Worm (Caenorhabditis elegans): ENCODE data around the gene R11D1.2.

Gene R11D1.2

DNA sequence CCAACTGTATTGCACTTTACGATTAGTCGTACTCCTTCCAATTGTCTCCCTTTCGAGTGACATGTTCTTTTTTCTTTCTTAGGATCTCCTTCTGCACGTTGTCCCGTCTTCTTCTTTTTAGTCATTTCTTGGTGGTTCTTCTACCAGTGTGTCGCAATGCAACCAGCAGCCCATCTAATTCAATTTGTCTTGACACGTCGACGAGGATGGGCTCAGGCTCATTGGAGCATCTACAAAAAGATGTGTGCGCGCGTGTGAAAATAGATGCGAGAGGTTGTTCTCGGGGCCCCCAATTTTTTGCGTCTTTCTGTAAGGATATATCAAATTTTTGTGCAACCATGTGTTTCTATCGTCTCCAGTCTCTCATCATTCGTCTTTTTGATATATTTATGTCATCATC lies 6.8 kb upstream of the R11D1.2 start:
- TF ChIP-seq nhr-28 (tag; optimal IDR thresholded peaks at IDR 0.05) (no peak), unc-39 (tag; optimal IDR thresholded peaks at IDR 0.05) (no peak), nhr-25 (tag; optimal IDR thresholded peaks at IDR 0.05) (no peak), elt-1 (tag; optimal IDR thresholded peaks at IDR 0.05) (no peak), elt-3 (tag; optimal IDR thresholded peaks at IDR 0.05) (no peak), aly-2 (tag; optimal IDR thresholded peaks at IDR 0.05) (no peak), nhr-77 (tag; optimal IDR thresholded peaks at IDR 0.05) (no peak)

DNA sequence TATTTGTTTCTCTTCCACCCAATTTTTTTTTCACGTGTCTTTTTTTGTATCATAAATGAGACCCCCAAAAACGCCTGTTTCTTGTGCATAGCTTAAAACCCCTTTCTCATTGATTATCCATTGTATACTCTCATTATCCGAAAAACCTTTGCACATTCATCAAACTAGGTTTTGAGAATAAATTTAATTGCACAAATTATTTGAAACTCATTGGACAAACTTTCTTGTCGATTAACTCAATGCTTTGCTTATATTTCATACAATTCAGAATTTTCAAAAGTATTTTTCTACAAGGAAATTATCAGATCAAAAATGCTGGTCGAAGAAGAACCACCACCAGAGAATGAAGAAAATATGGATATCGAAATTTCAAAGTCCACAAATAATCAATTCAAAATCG lies 4.3 kb upstream of the R11D1.2 start, which contains the start of gene R11D1.1:
Gene R11D1.1 (plus strand): TSS at position 301 of the 400 bp plus-strand sequence.
- TF ChIP-seq nhr-76 (tag; optimal IDR thresholded peaks at IDR 0.05) = no peak
- TF ChIP-seq nhr-77 (tag; optimal IDR thresholded peaks at IDR 0.05) = no peak

DNA sequence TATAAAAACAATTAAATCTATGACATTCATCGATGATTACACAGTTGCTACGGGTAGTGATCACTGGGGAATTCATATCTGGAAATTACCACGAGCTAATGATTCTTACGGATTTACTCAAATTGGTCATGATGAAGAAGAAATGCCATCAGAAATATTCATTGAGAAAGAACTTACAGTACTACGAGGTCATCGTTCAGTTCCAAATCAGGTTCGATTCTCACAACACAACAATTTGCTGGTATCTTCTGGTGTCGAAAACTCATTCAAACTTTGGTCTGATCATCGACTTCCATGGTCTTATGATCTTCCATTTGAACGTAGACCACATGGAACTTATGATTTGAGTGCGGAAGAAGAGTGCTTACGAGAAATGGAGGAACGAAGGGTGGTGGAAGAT lies 1.9 kb upstream of the R11D1.2 start:
- TF ChIP-seq nhr-23 (tag; optimal IDR thresholded peaks at IDR 0.05) = no peak
- TF ChIP-seq nhr-11 (tag; optimal IDR thresholded peaks at IDR 0.05) = no peak
- no peak for TF ChIP-seq unc-39 (tag; optimal IDR thresholded peaks at IDR 0.05)
- TF ChIP-seq ztf-4 (tag; optimal IDR thresholded peaks at IDR 0.05) = no peak
- TF ChIP-seq elt-2 (tag; optimal IDR thresholded peaks at IDR 0.05) = no peak
- no peak for TF ChIP-seq ceh-16 (tag; optimal IDR thresholded peaks at IDR 0.05)
- TF ChIP-seq lin-15B (tag; optimal IDR thresholded peaks at IDR 0.05) = no peak
- no peak for TF ChIP-seq egl-27 (tag; optimal IDR thresholded peaks at IDR 0.05)
- no peak for TF ChIP-seq fkh-2 (tag; optimal IDR thresholded peaks at IDR 0.05)
- no peak for TF ChIP-seq pqm-1 (tag; optimal IDR thresholded peaks at IDR 0.05)
- no peak for TF ChIP-seq pha-4 (tag; optimal IDR thresholded peaks at IDR 0.05)
- no peak for TF ChIP-seq nhr-237 (tag; optimal IDR thresholded peaks at IDR 0.05)
- no peak for TF ChIP-seq ceh-82 (tag; optimal IDR thresholded peaks at IDR 0.05)
- no peak for TF ChIP-seq hmg-11 (tag; optimal IDR thresholded peaks at IDR 0.05)
- TF ChIP-seq nfya-1 (tag; optimal IDR thresholded peaks at IDR 0.05; ENCODE audit: insufficient read depth) = no peak
- TF ChIP-seq daf-12 (tag; optimal IDR thresholded peaks at IDR 0.05) = no peak
- no peak for TF ChIP-seq eor-1 (tag; optimal IDR thresholded peaks at IDR 0.05)
- no peak for TF ChIP-seq nhr-77 (tag; optimal IDR thresholded peaks at IDR 0.05)

DNA sequence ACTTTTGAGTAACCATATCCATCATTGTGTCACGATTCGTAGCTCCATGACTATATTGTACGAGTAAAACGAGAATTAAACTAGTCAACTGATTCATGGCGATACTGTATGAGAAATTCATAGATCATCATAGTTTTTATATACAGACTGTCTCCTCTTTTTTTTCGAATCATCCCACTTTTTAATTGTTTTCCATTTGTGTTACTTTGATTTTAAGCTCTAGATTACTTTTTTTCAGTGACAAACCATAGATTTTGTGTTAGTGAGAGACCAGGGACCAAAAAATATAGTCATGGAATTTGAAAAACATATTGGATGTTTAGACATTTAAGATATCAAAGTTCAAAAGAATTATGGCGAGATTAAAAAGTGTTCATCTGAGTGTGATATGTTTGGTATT lies 3.6 kb downstream of the R11D1.2 start, which contains the start of gene R11D1.3:
Gene R11D1.3 (minus strand): TSS at position 101 of the 400 bp plus-strand sequence.
- TF ChIP-seq ceh-16 (tag; optimal IDR thresholded peaks at IDR 0.05) (no peak), daf-12 (tag; optimal IDR thresholded peaks at IDR 0.05) (no peak), hmg-11 (tag; optimal IDR thresholded peaks at IDR 0.05) (no peak), mdl-1 (tag; optimal IDR thresholded peaks at IDR 0.05) (no peak), ZK546.5 (tag; optimal IDR thresholded peaks at IDR 0.05) (no peak), nhr-23 (tag; optimal IDR thresholded peaks at IDR 0.05) (no peak), ceh-9 (tag; optimal IDR thresholded peaks at IDR 0.05) (no peak), ztf-4 (tag; optimal IDR thresholded peaks at IDR 0.05) (no peak), tbx-2 (tag; optimal IDR thresholded peaks at IDR 0.05) (no peak), nhr-237 (tag; optimal IDR thresholded peaks at IDR 0.05) (no peak), nhr-25 (tag; optimal IDR thresholded peaks at IDR 0.05) (no peak), ztf-11 (tag; optimal IDR thresholded peaks at IDR 0.05) (no peak), elt-1 (tag; optimal IDR thresholded peaks at IDR 0.05) (no peak), nhr-67 (tag; optimal IDR thresholded peaks at IDR 0.05) (no peak), ceh-28 (tag; optimal IDR thresholded peaks at IDR 0.05) (no peak), fkh-2 (tag; optimal IDR thresholded peaks at IDR 0.05) (no peak), lin-15B (tag; optimal IDR thresholded peaks at IDR 0.05) (no peak), fkh-10 (GFP tag; optimal IDR thresholded peaks at IDR 0.05) (no peak), unc-62 (GFP tag; optimal IDR thresholded peaks at IDR 0.05) (no peak), zag-1 (tag; optimal IDR thresholded peaks at IDR 0.05) (no peak)

DNA sequence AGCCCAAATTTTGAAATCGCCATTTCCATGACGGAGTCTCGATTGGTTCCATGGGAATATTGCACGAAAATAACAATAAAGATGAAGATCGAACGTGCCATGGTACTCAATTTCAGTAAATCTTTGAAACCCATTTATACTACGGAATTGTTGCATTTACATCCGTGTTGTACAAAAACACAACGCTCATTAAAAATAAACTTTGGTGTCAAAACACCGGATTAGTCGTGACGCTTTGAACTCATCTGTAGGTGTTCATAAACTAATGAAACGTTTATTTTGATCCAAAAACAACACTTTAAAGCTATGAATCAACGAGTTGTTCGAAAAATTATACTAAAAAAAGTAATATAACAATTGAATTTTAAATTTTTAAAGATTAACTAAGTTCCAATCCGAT lies 5.7 kb downstream of the R11D1.2 start, which contains the start of gene R11D1.4:
Gene R11D1.4 (minus strand): TSS at position 101 of the 400 bp plus-strand sequence.
- no peak for TF ChIP-seq nhr-12 (tag; optimal IDR thresholded peaks at IDR 0.05)
- no peak for TF ChIP-seq snpc-4 (tag; optimal IDR thresholded peaks at IDR 0.05)
- no peak for TF ChIP-seq aly-2 (tag; optimal IDR thresholded peaks at IDR 0.05)
- no peak for TF ChIP-seq nhr-77 (tag; optimal IDR thresholded peaks at IDR 0.05)
- no peak for TF ChIP-seq jun-1 (tag; optimal IDR thresholded peaks at IDR 0.05)
- TF ChIP-seq unc-62 (GFP tag; optimal IDR thresholded peaks at IDR 0.05) = no peak
- TF ChIP-seq egl-5 (tag; optimal IDR thresholded peaks at IDR 0.05) = no peak
- no peak for TF ChIP-seq mdl-1 (tag; optimal IDR thresholded peaks at IDR 0.05)
- no peak for TF ChIP-seq ceh-16 (tag; optimal IDR thresholded peaks at IDR 0.05)

Measured in whole organism, L3 larva.